Worm (Caenorhabditis elegans): ENCODE results near the gene math-26.

- TF ChIP-seq ama-1 (optimal IDR thresholded peaks at IDR 0.05) (no peak), ets-7 (tag; optimal IDR thresholded peaks at IDR 0.05) (no peak), flt-1 (GFP tag; IDR thresholded peaks at IDR 0.05) (no peak), tbx-37 (GFP tag; conservative IDR thresholded peaks at IDR 0.05) (no peak), ceh-13 (GFP tag; optimal IDR thresholded peaks at IDR 0.05) (no peak), hmg-4 (GFP tag; optimal IDR thresholded peaks at IDR 0.05) (no peak), aly-1 (tag; optimal IDR thresholded peaks at IDR 0.05) (no peak)
Observed at ce11 chrII:1757033-1757432, 14.4 kb upstream of the math-26 start, which contains the start of gene F36H5.10.
